Fruit fly (Drosophila melanogaster) ovary, adult (tissue): ENCODE measurements around the gene CG11986.

Experiments
- CG17801 ChIP-seq: fragments of 200-800 bp; optimal IDR thresholded peaks from 2 replicates; lab custom pipeline; 2019; ENCODE audit warnings: missing biosample characterization, mild to moderate bottlenecking, missing genetic modification characterization, moderate library complexity; ENCODE audit not compliant: partially characterized antibody

The CG11986 gene

dm6 chr3R:9062756-9063155 is 47.5 kb downstream of the CG11986 start:
- TF ChIP-seq CG17801 (GFP tag; lab: Kevin White, UChicago) = no peak

- TF ChIP-seq CG17801 (GFP tag; lab: Kevin White, UChicago) = peak; percentile 52
These were observed 49.6 kb downstream of the CG11986 start, which contains the start of the genes beag and Ada for dm6 chr3R:9064874-9065273. Gene beag, minus strand, starts transcription at chr3R:9065078. Gene Ada, plus strand, starts transcription at chr3R:9065183.
